Fruit fly (Drosophila melanogaster) whole organism, embryonic: ENCODE results near the gene CG31898.
A peak's percentile ranks its signal among the peaks of the same experiment; 100 is the strongest.

ENCODE experiments used
- Abd-B ChIP-seq: fragments of 200-800 bp; sonication (Bioruptor generic); optimal IDR thresholded peaks from 2 replicates; lab custom pipeline; 2018; ENCODE audit warnings: missing biosample characterization, mild to moderate bottlenecking, missing genetic modification characterization, moderate library complexity
- B-H1 ChIP-seq: fragments of 200-800 bp; sonication (Bioruptor generic); IDR thresholded peaks from 3 replicates; pipeline ENCODE4 v1.3.6; 2022; ENCODE audit warnings: missing biosample characterization, missing genetic modification characterization
- Bdp1 ChIP-seq: fragments of 200-800 bp; sonication (Bioruptor generic); optimal IDR thresholded peaks from 3 replicates; lab custom pipeline; 2016; ENCODE audit warnings: missing biosample characterization, missing genetic modification characterization
- CG10431 ChIP-seq: fragments of 200-800 bp; sonication (Bioruptor generic); optimal IDR thresholded peaks from 3 replicates; lab custom pipeline; 2018; ENCODE audit warnings: missing biosample characterization, mild to moderate bottlenecking, missing genetic modification characterization
- CG12391 ChIP-seq: fragments of 200-800 bp; sonication (Bioruptor generic); optimal IDR thresholded peaks from 3 replicates; lab custom pipeline; 2018; ENCODE audit warnings: missing biosample characterization, mild to moderate bottlenecking, missing genetic modification characterization, moderate library complexity
- CG12744 ChIP-seq: fragments of 200-800 bp; sonication (Bioruptor generic); optimal IDR thresholded peaks from 2 replicates; lab custom pipeline; 2016; ENCODE audit warnings: missing biosample characterization, missing genetic modification characterization
- CG14710 ChIP-seq: fragments of 200-800 bp; sonication (Bioruptor generic); optimal IDR thresholded peaks from 3 replicates; lab custom pipeline; 2019; ENCODE audit warnings: missing biosample characterization, mild to moderate bottlenecking, missing genetic modification characterization, moderate library complexity
- CG17802 ChIP-seq: fragments of 200-800 bp; sonication (Bioruptor generic); optimal IDR thresholded peaks from 2 replicates; lab custom pipeline; 2018; ENCODE audit warnings: missing biosample characterization, mild to moderate bottlenecking, missing genetic modification characterization, moderate library complexity
- CG2199 ChIP-seq: fragments of 200-800 bp; sonication (Bioruptor generic); IDR thresholded peaks from 3 replicates; pipeline ENCODE4 v1.3.6; 2022; ENCODE audit warnings: missing biosample characterization, missing genetic modification characterization
- CG3065 ChIP-seq: fragments of 200-800 bp; sonication (Bioruptor generic); optimal IDR thresholded peaks from 2 replicates; lab custom pipeline; 2016; ENCODE audit warnings: missing biosample characterization, missing genetic modification characterization
- CG7271 ChIP-seq: fragments of 200-800 bp; sonication (Bioruptor generic); optimal IDR thresholded peaks from 2 replicates; lab custom pipeline; 2018; ENCODE audit warnings: missing biosample characterization, mild to moderate bottlenecking, missing genetic modification characterization, moderate library complexity
- CG7556 ChIP-seq: fragments of 200-800 bp; sonication (Bioruptor generic); optimal IDR thresholded peaks from 2 replicates; lab custom pipeline; 2017; ENCODE audit warnings: missing biosample characterization, mild to moderate bottlenecking, missing genetic modification characterization
- CG7928 ChIP-seq: fragments of 200-800 bp; sonication (Bioruptor generic); optimal IDR thresholded peaks from 2 replicates; lab custom pipeline; 2017; ENCODE audit warnings: missing biosample characterization, mild to moderate bottlenecking, missing genetic modification characterization
- CG8924 ChIP-seq: fragments of 200-800 bp; optimal IDR thresholded peaks from 3 replicates; lab custom pipeline; 2019; ENCODE audit warnings: missing biosample characterization, mild to moderate bottlenecking, missing genetic modification characterization, moderate library complexity
- CG9215 ChIP-seq: fragments of 200-800 bp; sonication (Bioruptor generic); IDR thresholded peaks from 2 replicates; pipeline ENCODE4 v1.3.6; 2022; ENCODE audit warnings: missing biosample characterization, missing genetic modification characterization
- CG9797 ChIP-seq: fragments of 200-800 bp; sonication (Bioruptor generic); optimal IDR thresholded peaks from 3 replicates; lab custom pipeline; 2018; ENCODE audit warnings: missing biosample characterization, mild to moderate bottlenecking, missing genetic modification characterization
- CG9876 ChIP-seq: fragments of 200-800 bp; sonication (Bioruptor generic); optimal IDR thresholded peaks from 2 replicates; lab custom pipeline; 2016; ENCODE audit warnings: missing biosample characterization, missing genetic modification characterization
- CkIIα-i1 ChIP-seq: fragments of 200-800 bp; sonication (Bioruptor generic); IDR thresholded peaks from 2 replicates; pipeline ENCODE4 v1.3.6; 2022; ENCODE audit warnings: missing biosample characterization, missing genetic modification characterization
- E2f1 ChIP-seq: fragments of 200-800 bp; sonication (Bioruptor generic); IDR thresholded peaks from 2 replicates; pipeline ENCODE4 v1.3.6; 2022; ENCODE audit warnings: missing biosample characterization, missing genetic modification characterization
- ERR ChIP-seq: fragments of 200-800 bp; sonication (Bioruptor generic); optimal IDR thresholded peaks from 2 replicates; lab custom pipeline; 2016; ENCODE audit warnings: missing biosample characterization, missing genetic modification characterization
- GATAe ChIP-seq: fragments of 200-800 bp; sonication (Bioruptor generic); conservative IDR thresholded peaks from 2 replicates; pipeline ENCODE4 v1.3.6; 2022; ENCODE audit warnings: missing biosample characterization, missing genetic modification characterization
- HLH3B ChIP-seq: fragments of 200-800 bp; sonication (Bioruptor generic); IDR thresholded peaks from 2 replicates; pipeline ENCODE4 v1.3.6; 2022; ENCODE audit warnings: missing biosample characterization, missing genetic modification characterization
- HLH4C ChIP-seq: fragments of 200-800 bp; sonication (Bioruptor generic); IDR thresholded peaks from 3 replicates; pipeline ENCODE4 v1.3.6; 2022; ENCODE audit warnings: missing biosample characterization, missing genetic modification characterization; ENCODE audit not compliant: partially characterized antibody
- Hr78 ChIP-seq, 2 experiments: fragments of 200-800 bp in 1 of 2; fragments of >200 bp in 1 of 2; sonication (Bioruptor generic) in 1 of 2; optimal IDR thresholded peaks; 2 replicates each; lab custom pipeline; 2017 to 2019; ENCODE audit warnings: missing biosample characterization in 2 of 2, missing genetic modification characterization in 2 of 2, mild to moderate bottlenecking in 1 of 2, moderate library complexity in 1 of 2
- Kr ChIP-seq: fragments of 200-800 bp; sonication (Bioruptor generic); optimal IDR thresholded peaks from 2 replicates; lab custom pipeline; 2017; ENCODE audit warnings: missing biosample characterization, mild to moderate bottlenecking, missing genetic modification characterization
- Lpt ChIP-seq: fragments of >200 bp; optimal IDR thresholded peaks from 2 replicates; lab custom pipeline; 2018; ENCODE audit warnings: missing biosample characterization, missing genetic modification characterization
- Rfx ChIP-seq: fragments of 200-800 bp; sonication (Bioruptor generic); IDR thresholded peaks from 2 replicates; pipeline ENCODE4 v1.3.6; 2022; ENCODE audit warnings: missing biosample characterization, missing genetic modification characterization
- Sry-δ ChIP-seq: fragments of 200-800 bp; sonication (Bioruptor generic); optimal IDR thresholded peaks from 2 replicates; lab custom pipeline; 2016; ENCODE audit warnings: missing biosample characterization, missing genetic modification characterization
- Trl ChIP-seq, 3 experiments: fragments of >200 bp in 2 of 3; fragments of 200-800 bp in 1 of 3; sonication (Bioruptor generic) in 1 of 3; optimal IDR thresholded peaks; 2 replicates in 1 of 3; 3 replicates in 2 of 3; lab custom pipeline; 2016 to 2017; ENCODE audit warnings: missing biosample characterization in 1 of 3, missing genetic modification characterization in 1 of 3
- ac ChIP-seq: fragments of 200-800 bp; sonication (Bioruptor generic); optimal IDR thresholded peaks from 3 replicates; lab custom pipeline; 2017; ENCODE audit warnings: missing biosample characterization, mild to moderate bottlenecking, missing genetic modification characterization
- ato ChIP-seq: fragments of 200-800 bp; sonication (Bioruptor generic); IDR thresholded peaks from 2 replicates; pipeline ENCODE4 v1.3.6; 2022; ENCODE audit warnings: missing biosample characterization, missing genetic modification characterization; ENCODE audit not compliant: partially characterized antibody
- az2 ChIP-seq: fragments of 200-800 bp; sonication (Bioruptor generic); optimal IDR thresholded peaks from 3 replicates; lab custom pipeline; 2016; ENCODE audit warnings: missing biosample characterization, missing genetic modification characterization
- dati ChIP-seq: fragments of 200-800 bp; sonication (Bioruptor generic); IDR thresholded peaks from 2 replicates; pipeline ENCODE4 v1.3.6; 2022; ENCODE audit warnings: missing biosample characterization, missing genetic modification characterization
- ems ChIP-seq: fragments of 200-800 bp; sonication (Bioruptor generic); optimal IDR thresholded peaks from 3 replicates; lab custom pipeline; 2016; ENCODE audit warnings: missing biosample characterization, missing genetic modification characterization
- eve ChIP-seq, 2 experiments: fragments of >200 bp; optimal IDR thresholded peaks; 2 replicates each; lab custom pipeline; 2017; ENCODE audit warnings: missing biosample characterization in 2 of 2, missing genetic modification characterization in 2 of 2
- exex ChIP-seq: fragments of 200-800 bp; sonication (Bioruptor generic); optimal IDR thresholded peaks from 4 replicates; lab custom pipeline; 2018; ENCODE audit warnings: missing biosample characterization, mild to moderate bottlenecking, missing genetic modification characterization, moderate library complexity
- fd3F ChIP-seq: fragments of 200-800 bp; sonication (Bioruptor generic); optimal IDR thresholded peaks from 2 replicates; lab custom pipeline; 2018; ENCODE audit warnings: missing biosample characterization, mild to moderate bottlenecking, missing genetic modification characterization, moderate library complexity
- ftz-f1 ChIP-seq: fragments of 200-800 bp; sonication (Bioruptor generic); optimal IDR thresholded peaks from 2 replicates; lab custom pipeline; 2016; ENCODE audit warnings: missing biosample characterization, missing genetic modification characterization
- gsb-n ChIP-seq: fragments of 200-800 bp; sonication (Bioruptor generic); optimal IDR thresholded peaks from 3 replicates; lab custom pipeline; 2018; ENCODE audit warnings: missing biosample characterization, mild to moderate bottlenecking, missing genetic modification characterization
- her ChIP-seq: fragments of 200-800 bp; sonication (Bioruptor generic); optimal IDR thresholded peaks from 2 replicates; lab custom pipeline; 2016; ENCODE audit warnings: missing biosample characterization, missing genetic modification characterization
- jigr1 ChIP-seq: fragments of 200-800 bp; sonication (Bioruptor generic); IDR thresholded peaks from 3 replicates; pipeline ENCODE4 v1.3.6; 2022; ENCODE audit warnings: missing biosample characterization, missing genetic modification characterization
- mam ChIP-seq: fragments of 200-800 bp; sonication (Bioruptor generic); optimal IDR thresholded peaks from 3 replicates; lab custom pipeline; 2016; ENCODE audit warnings: missing biosample characterization, missing genetic modification characterization
- nerfin-1 ChIP-seq: fragments of 200-800 bp; sonication (Bioruptor generic); optimal IDR thresholded peaks from 3 replicates; lab custom pipeline; 2019; ENCODE audit warnings: missing biosample characterization, mild to moderate bottlenecking, missing genetic modification characterization, moderate library complexity
- odd ChIP-seq: fragments of 200-800 bp; sonication (Bioruptor generic); optimal IDR thresholded peaks from 2 replicates; lab custom pipeline; 2017; ENCODE audit warnings: missing biosample characterization, mild to moderate bottlenecking, missing genetic modification characterization
- pnt ChIP-seq: fragments of 200-800 bp; sonication (Bioruptor generic); optimal IDR thresholded peaks from 3 replicates; lab custom pipeline; 2016; ENCODE audit warnings: missing biosample characterization, missing genetic modification characterization
- sd ChIP-seq: fragments of 200-800 bp; sonication (Bioruptor generic); optimal IDR thresholded peaks from 3 replicates; lab custom pipeline; 2018; ENCODE audit warnings: missing biosample characterization, mild to moderate bottlenecking, missing genetic modification characterization, moderate library complexity
- seq ChIP-seq: fragments of 200-800 bp; sonication (Bioruptor generic); IDR thresholded peaks from 2 replicates; pipeline ENCODE4 v1.3.6; 2022; ENCODE audit warnings: missing biosample characterization, missing genetic modification characterization
- ssp ChIP-seq: fragments of 200-800 bp; sonication (Bioruptor generic); IDR thresholded peaks from 2 replicates; pipeline ENCODE4 v1.3.6; 2022; ENCODE audit warnings: missing biosample characterization, missing genetic modification characterization
- tin ChIP-seq: fragments of 200-800 bp; sonication (Bioruptor generic); optimal IDR thresholded peaks from 3 replicates; lab custom pipeline; 2016; ENCODE audit warnings: missing biosample characterization, missing genetic modification characterization
- ttk ChIP-seq: fragments of 200-800 bp; sonication (Bioruptor generic); IDR thresholded peaks from 2 replicates; pipeline ENCODE4 v2.1.2; 2022; ENCODE audit warnings: missing biosample characterization, missing genetic modification characterization
- usp ChIP-seq: fragments of >200 bp; optimal IDR thresholded peaks from 2 replicates; lab custom pipeline; 2017; ENCODE audit warnings: missing biosample characterization, missing genetic modification characterization

Gene CG31898

DNA sequence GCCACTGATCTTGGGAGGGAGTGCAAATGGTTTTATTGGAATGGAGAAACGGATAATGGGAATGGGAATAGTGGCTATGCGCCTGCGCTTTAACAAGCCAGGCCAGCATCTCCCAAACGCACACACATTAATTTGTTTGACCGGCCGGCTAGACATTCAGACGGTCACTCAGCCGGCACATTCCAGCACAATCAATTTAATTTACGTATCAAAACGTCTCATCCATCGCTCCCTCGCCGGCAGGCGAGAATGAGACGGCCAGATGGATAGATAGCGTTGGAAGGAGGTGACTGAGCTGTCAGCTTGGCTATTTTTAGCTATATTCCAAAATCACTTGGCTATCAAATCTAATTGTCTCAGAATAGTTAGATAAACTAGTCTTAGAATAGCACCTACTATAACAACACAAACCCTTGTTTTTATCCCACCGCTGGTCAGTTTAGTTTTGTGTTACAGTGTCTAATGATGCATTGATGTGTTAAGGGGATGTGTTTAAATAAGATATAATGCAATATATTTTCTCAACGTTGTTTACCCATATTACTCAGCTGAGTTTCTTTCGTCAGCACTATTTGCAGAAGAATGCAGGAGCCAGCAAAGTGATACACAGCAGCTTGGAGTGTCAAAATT lies 23.4 kb downstream of the CG31898 start (continued):
- TF ChIP-seq az2 (GFP tag; lab: Kevin White, UChicago) (no peak), tin (GFP tag; lab: Kevin White, UChicago) (no peak), HLH4C (no peak), exex (tag; lab: Kevin White, UChicago) (no peak), ato (GFP tag; lab: Robert Waterston, UW) (no peak), CG8924 (tag; lab: Kevin White, UChicago) (peak; percentile 15), eve (GFP tag; optimal IDR thresholded peaks at IDR 0.05; lab: Kevin White, UChicago) (peak in 1 of 2 experiments; percentile 67), fd3F (GFP tag; lab: Kevin White, UChicago) (no peak), ttk (GFP tag; lab: Robert Waterston, UW) (no peak), Abd-B (no peak), her (GFP tag; lab: Kevin White, UChicago) (no peak), ERR (GFP tag; lab: Kevin White, UChicago) (no peak), ac (GFP tag; lab: Kevin White, UChicago) (no peak), dati (GFP tag; lab: Robert Waterston, UW) (no peak), CG7556 (GFP tag; lab: Kevin White, UChicago) (peak; percentile 6), HLH3B (GFP tag; lab: Robert Waterston, UW) (no peak), CG7271 (no peak), CG9797 (GFP tag; lab: Kevin White, UChicago) (no peak), Kr (GFP tag; lab: Kevin White, UChicago) (peak; percentile 34), CG7928 (GFP tag; lab: Kevin White, UChicago) (no peak), nerfin-1 (tag; lab: Kevin White, UChicago) (peak; percentile 24), CG3065 (GFP tag; lab: Kevin White, UChicago) (no peak), CG9215 (GFP tag; lab: Robert Waterston, UW) (no peak), B-H1 (GFP tag; lab: Robert Waterston, UW) (no peak), E2f1 (no peak), odd (GFP tag; lab: Kevin White, UChicago) (no peak), Sry-δ (GFP tag; lab: Kevin White, UChicago) (no peak), Trl (optimal IDR thresholded peaks at IDR 0.05; lab: Kevin White, UChicago) (no peak), Trl (GFP tag; optimal IDR thresholded peaks at IDR 0.05; lab: Kevin White, UChicago) (no peak), CG12744 (GFP tag; lab: Kevin White, UChicago) (no peak), Bdp1 (GFP tag; lab: Kevin White, UChicago) (no peak), mam (GFP tag; lab: Kevin White, UChicago) (no peak), CG12391 (tag; lab: Kevin White, UChicago) (peak; percentile 14), Lpt (no peak), gsb-n (tag; lab: Kevin White, UChicago) (no peak), CG17802 (tag; lab: Kevin White, UChicago) (no peak), CG14710 (tag; lab: Kevin White, UChicago) (peak; percentile 39), seq (GFP tag; lab: Robert Waterston, UW) (no peak), ssp (no peak), Rfx (GFP tag; lab: Robert Waterston, UW) (no peak), GATAe (no peak), pnt (GFP tag; lab: Kevin White, UChicago) (no peak), ftz-f1 (GFP tag; lab: Kevin White, UChicago) (no peak), usp (GFP tag; lab: Kevin White, UChicago) (no peak), sd (tag; lab: Kevin White, UChicago) (peak; percentile 95), CG9876 (GFP tag; lab: Kevin White, UChicago) (no peak), Hr78 (GFP tag; optimal IDR thresholded peaks at IDR 0.05; lab: Kevin White, UChicago) (no peak), jigr1 (no peak), CkIIα-i1 (GFP tag; lab: Robert Waterston, UW) (no peak), CG10431 (GFP tag; lab: Kevin White, UChicago) (no peak), ems (GFP tag; lab: Kevin White, UChicago) (no peak), CG2199 (GFP tag; lab: Robert Waterston, UW) (no peak)
